Worm (Caenorhabditis elegans) whole organism, L3 larva: ENCODE measurements around the gene pgl-1.
A peak's percentile ranks its signal among the peaks of the same experiment; 100 is the strongest.

Experiments
- ama-1 ChIP-seq: fragments of 150-350 bp; optimal IDR thresholded peaks from 2 replicates; lab custom pipeline; 2018
- daf-12 ChIP-seq: fragments of 150-350 bp; optimal IDR thresholded peaks from 2 replicates; lab custom pipeline; 2014; ENCODE audit warnings: missing biosample characterization, missing genetic modification reagents, missing genetic modification characterization
- fkh-10 ChIP-seq: sonication (generic microtip); optimal IDR thresholded peaks from 2 replicates; lab custom pipeline; 2017; ENCODE audit warnings: missing biosample characterization, missing genetic modification reagents, missing genetic modification characterization
- jun-1 ChIP-seq: fragments of 150-350 bp; optimal IDR thresholded peaks from 2 replicates; lab custom pipeline; 2014; ENCODE audit warnings: missing biosample characterization, missing genetic modification reagents, missing genetic modification characterization
- lin-15B ChIP-seq: fragments of 150-350 bp; optimal IDR thresholded peaks from 2 replicates; lab custom pipeline; 2014; ENCODE audit warnings: missing biosample characterization, missing genetic modification characterization
- nhr-12 ChIP-seq: fragments of 150-350 bp; optimal IDR thresholded peaks from 2 replicates; lab custom pipeline; 2014; ENCODE audit warnings: missing biosample characterization, missing genetic modification characterization
- nhr-23 ChIP-seq: fragments of 150-350 bp; optimal IDR thresholded peaks from 2 replicates; lab custom pipeline; 2014; ENCODE audit warnings: missing biosample characterization, missing genetic modification reagents, missing genetic modification characterization
- nhr-28 ChIP-seq: fragments of 150-350 bp; optimal IDR thresholded peaks from 2 replicates; lab custom pipeline; 2014; ENCODE audit warnings: missing biosample characterization, missing genetic modification characterization
- nhr-43 ChIP-seq: sonication (generic microtip); optimal IDR thresholded peaks from 2 replicates; lab custom pipeline; 2016; ENCODE audit warnings: mild to moderate bottlenecking, missing genetic modification characterization, missing compliant biosample characterization; ENCODE audit not compliant: poor library complexity, severe bottlenecking
- pha-4 ChIP-seq: fragments of 150-350 bp; optimal IDR thresholded peaks from 2 replicates; lab custom pipeline; 2014; ENCODE audit warnings: missing biosample characterization, missing genetic modification reagents, missing genetic modification characterization
- sea-2 ChIP-seq: fragments of 150-350 bp; sonication (generic microtip); optimal IDR thresholded peaks from 4 replicates; lab custom pipeline; 2014; ENCODE audit warnings: missing biosample characterization, missing genetic modification reagents, missing genetic modification characterization

- TF ChIP-seq ama-1 (lab: Kevin White, UChicago) (no peak), lin-15B (tag; lab: Kevin White, UChicago) (no peak), sea-2 (GFP tag; lab: Kevin White, UChicago) (no peak), nhr-23 (tag; lab: Kevin White, UChicago) (no peak), nhr-43 (tag; lab: Kevin White, UChicago) (no peak), nhr-28 (no peak), fkh-10 (GFP tag; lab: Kevin White, UChicago) (no peak), pha-4 (tag; lab: Kevin White, UChicago) (peak; percentile 8), daf-12 (tag; lab: Kevin White, UChicago) (no peak), jun-1 (tag; lab: Kevin White, UChicago) (no peak), nhr-12 (no peak)
Observed at ce11 chrIV:7025835-7026234, 48.7 kb upstream of the pgl-1 start.
